Fruit fly (Drosophila melanogaster): ENCODE data around the gene CG14395.
"Not testable (repeated sequence)": the region's sequence is repeated elsewhere in the genome, so short reads cannot be mapped to it uniquely, and the experiment has no call there.

CG14395 gene

dm6 chr3R:12712178-12713172 lies 49.8 kb downstream of the CG14395 start, which contains the start of gene PolQ:
Gene PolQ (minus strand): TSS chr3R:12712299.
- TF ChIP-seq CG17801 (GFP tag; optimal IDR thresholded peaks at IDR 0.05; ENCODE audit: partially characterized antibody) = not testable (repeated sequence)

- no peak for TF ChIP-seq CG17801 (GFP tag; optimal IDR thresholded peaks at IDR 0.05; ENCODE audit: partially characterized antibody)
These were observed 52.6 kb downstream of the CG14395 start for dm6 chr3R:12715253-12715652.

- TF ChIP-seq CG17801 (GFP tag; optimal IDR thresholded peaks at IDR 0.05; ENCODE audit: partially characterized antibody) = peak; percentile 5
These were observed 53.6 kb downstream of the CG14395 start for dm6 chr3R:12716251-12716650.

dm6 chr3R:12716894-12717293 lies 54.3 kb downstream of the CG14395 start:
- no peak for TF ChIP-seq CG17801 (GFP tag; optimal IDR thresholded peaks at IDR 0.05; ENCODE audit: partially characterized antibody)

- TF ChIP-seq CG17801 (GFP tag; optimal IDR thresholded peaks at IDR 0.05; ENCODE audit: partially characterized antibody) = peak; percentile 30
These were observed 55.2 kb downstream of the CG14395 start for dm6 chr3R:12717588-12718535.

- no peak for TF ChIP-seq CG17801 (GFP tag; optimal IDR thresholded peaks at IDR 0.05; ENCODE audit: partially characterized antibody)
These were observed 56.0 kb downstream of the CG14395 start for dm6 chr3R:12718536-12719033.

dm6 chr3R:12719627-12720343 lies 57.2 kb downstream of the CG14395 start:
- TF ChIP-seq CG17801 (GFP tag; optimal IDR thresholded peaks at IDR 0.05; ENCODE audit: partially characterized antibody) = peak; percentile 68

- no peak for TF ChIP-seq CG17801 (GFP tag; optimal IDR thresholded peaks at IDR 0.05; ENCODE audit: partially characterized antibody)
These were observed 57.9 kb downstream of the CG14395 start for dm6 chr3R:12720344-12721200.

- peak; percentile 75 for TF ChIP-seq CG17801 (GFP tag; optimal IDR thresholded peaks at IDR 0.05; ENCODE audit: partially characterized antibody)
These were observed 59.8 kb downstream of the CG14395 start, which contains the start of gene Men for dm6 chr3R:12722392-12722914. Gene Men (minus strand): TSS chr3R:12722442.

Data from ovary, adult (tissue).